Worm (Caenorhabditis elegans) whole organism, late embryonic: ENCODE results near the gene ztf-17.

Experiments used
- dmd-4 ChIP-seq: sonication (generic microtip); optimal IDR thresholded peaks from 2 replicates; lab custom pipeline; 2016; ENCODE audit warnings: borderline replicate concordance, missing genetic modification characterization, missing compliant biosample characterization
- hlh-30 ChIP-seq: sonication (generic microtip); optimal IDR thresholded peaks from 2 replicates; lab custom pipeline; 2017; ENCODE audit warnings: antibody characterized with exemption, missing genetic modification characterization, missing compliant biosample characterization; ENCODE audit not compliant: insufficient read depth
- nhr-11 ChIP-seq: fragments of 150-350 bp; optimal IDR thresholded peaks from 2 replicates; lab custom pipeline; 2014; ENCODE audit warnings: missing biosample characterization, missing genetic modification characterization
- sox-4 ChIP-seq: sonication (generic microtip); optimal IDR thresholded peaks from 2 replicates; lab custom pipeline; 2017; ENCODE audit warnings: mild to moderate bottlenecking, missing genetic modification characterization, inconsistent platforms, missing compliant biosample characterization
- unc-3 ChIP-seq, 2 experiments: fragments of 200-800 bp in 1 of 2; sonication (Bioruptor generic) in 1 of 2; sonication (generic microtip) in 1 of 2; conservative IDR thresholded peaks in 1 of 2; optimal IDR thresholded peaks in 1 of 2; 2 replicates each; pipeline versions ENCODE4 v1.3.6 to Lab custom; 2016 to 2022; ENCODE audit warnings: missing compliant biosample characterization in 2 of 2, missing genetic modification characterization in 2 of 2, missing genetic modification reagents in 1 of 2

DNA sequence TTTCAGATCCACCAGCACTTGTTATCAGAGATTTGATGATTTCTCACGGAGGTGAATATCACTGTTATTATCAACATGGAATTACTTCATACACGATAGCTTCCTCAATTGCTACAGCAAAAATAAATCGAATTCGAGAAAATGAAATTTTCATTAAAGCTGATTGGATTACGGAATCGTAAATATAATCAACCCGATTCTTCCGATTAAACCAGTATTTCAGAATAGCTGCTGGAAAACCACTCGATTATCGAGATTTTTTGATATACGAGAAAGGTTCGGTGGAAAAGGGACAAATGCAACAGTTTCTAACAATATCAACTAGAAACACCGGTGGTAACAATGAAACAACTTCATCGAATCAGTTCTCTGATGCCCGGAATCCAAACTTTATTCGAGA lies 32.0 kb upstream of the ztf-17 start:
- TF ChIP-seq dmd-4 (tag; lab: Kevin White, UChicago) (no peak), nhr-11 (tag; lab: Kevin White, UChicago) (no peak), unc-3 (GFP tag; conservative IDR thresholded peaks at IDR 0.05; lab: Robert Waterston, UW) (no peak), unc-3 (tag; optimal IDR thresholded peaks at IDR 0.05; lab: Kevin White, UChicago) (no peak), sox-4 (tag; lab: Kevin White, UChicago) (no peak), hlh-30 (tag; lab: Kevin White, UChicago) (no peak)
